Worm (Caenorhabditis elegans) whole organism, L3 larva: ENCODE data around the gene F17A9.4.
"Not testable (repeated sequence)": the region's sequence is repeated elsewhere in the genome, so short reads cannot be mapped to it uniquely, and the experiment has no call there.

Experiments used
- ZK546.5 ChIP-seq: sonication (generic microtip); optimal IDR thresholded peaks from 2 replicates; lab custom pipeline; 2017; ENCODE audit warnings: missing biosample characterization, missing genetic modification characterization
- daf-12 ChIP-seq: fragments of 150-350 bp; optimal IDR thresholded peaks from 2 replicates; lab custom pipeline; 2014; ENCODE audit warnings: missing biosample characterization, missing genetic modification reagents, missing genetic modification characterization
- egl-27 ChIP-seq: sonication (generic microtip); optimal IDR thresholded peaks from 4 replicates; lab custom pipeline; 2017; ENCODE audit warnings: missing biosample characterization, missing genetic modification reagents, missing genetic modification characterization
- elt-1 ChIP-seq: fragments of 150-350 bp; optimal IDR thresholded peaks from 2 replicates; lab custom pipeline; 2014; ENCODE audit warnings: missing biosample characterization, missing genetic modification characterization
- fkh-2 ChIP-seq: fragments of 150-350 bp; optimal IDR thresholded peaks from 2 replicates; lab custom pipeline; 2014; ENCODE audit warnings: missing biosample characterization, missing genetic modification reagents, missing genetic modification characterization
- hmg-11 ChIP-seq: sonication (generic microtip); optimal IDR thresholded peaks from 2 replicates; lab custom pipeline; 2016; ENCODE audit warnings: missing genetic modification characterization, missing compliant biosample characterization
- jun-1 ChIP-seq: fragments of 150-350 bp; optimal IDR thresholded peaks from 2 replicates; lab custom pipeline; 2014; ENCODE audit warnings: missing biosample characterization, missing genetic modification reagents, missing genetic modification characterization
- lin-39 ChIP-seq: fragments of 150-350 bp; optimal IDR thresholded peaks from 2 replicates; lab custom pipeline; 2018; ENCODE audit warnings: missing biosample characterization, missing genetic modification reagents, missing genetic modification characterization
- lsy-12 ChIP-seq: sonication (generic microtip); optimal IDR thresholded peaks from 2 replicates; lab custom pipeline; 2016; ENCODE audit warnings: mild to moderate bottlenecking, missing genetic modification characterization, missing compliant biosample characterization
- nfya-1 ChIP-seq: sonication (generic microtip); optimal IDR thresholded peaks from 2 replicates; lab custom pipeline; 2017; ENCODE audit warnings: missing genetic modification characterization, mild to moderate bottlenecking, missing compliant biosample characterization, antibody characterized with exemption, moderate library complexity; ENCODE audit not compliant: insufficient read depth
- nhr-23 ChIP-seq: fragments of 150-350 bp; optimal IDR thresholded peaks from 2 replicates; lab custom pipeline; 2014; ENCODE audit warnings: missing biosample characterization, missing genetic modification reagents, missing genetic modification characterization
- nhr-43 ChIP-seq: sonication (generic microtip); optimal IDR thresholded peaks from 2 replicates; lab custom pipeline; 2016; ENCODE audit warnings: mild to moderate bottlenecking, missing genetic modification characterization, missing compliant biosample characterization; ENCODE audit not compliant: poor library complexity, severe bottlenecking
- nhr-67 ChIP-seq: fragments of 150-350 bp; optimal IDR thresholded peaks from 2 replicates; lab custom pipeline; 2014; ENCODE audit warnings: missing biosample characterization, missing genetic modification characterization
- pqm-1 ChIP-seq: fragments of 150-350 bp; optimal IDR thresholded peaks from 2 replicates; lab custom pipeline; 2017; ENCODE audit warnings: missing biosample characterization, missing genetic modification characterization, inconsistent platforms
- skn-1 ChIP-seq: fragments of 150-350 bp; optimal IDR thresholded peaks from 2 replicates; lab custom pipeline; 2014; ENCODE audit warnings: missing biosample characterization, missing genetic modification characterization
- snpc-4 ChIP-seq: fragments of 150-350 bp; optimal IDR thresholded peaks from 2 replicates; lab custom pipeline; 2014; ENCODE audit warnings: missing biosample characterization, missing genetic modification characterization
- ztf-11 ChIP-seq: fragments of 150-350 bp; optimal IDR thresholded peaks from 2 replicates; lab custom pipeline; 2014; ENCODE audit warnings: missing biosample characterization, missing genetic modification characterization

F17A9.4 gene

ce11 chrV:6069968-6070367, 40.5 kb downstream of the F17A9.4 start, which contains the start of gene fbxa-214:
Gene fbxa-214 (minus strand): TSS chrV:6070068.
- not testable (repeated sequence) for TF ChIP-seq nhr-23 (tag; lab: Kevin White, UChicago); nhr-67 (tag; lab: Kevin White, UChicago); ztf-11

DNA sequence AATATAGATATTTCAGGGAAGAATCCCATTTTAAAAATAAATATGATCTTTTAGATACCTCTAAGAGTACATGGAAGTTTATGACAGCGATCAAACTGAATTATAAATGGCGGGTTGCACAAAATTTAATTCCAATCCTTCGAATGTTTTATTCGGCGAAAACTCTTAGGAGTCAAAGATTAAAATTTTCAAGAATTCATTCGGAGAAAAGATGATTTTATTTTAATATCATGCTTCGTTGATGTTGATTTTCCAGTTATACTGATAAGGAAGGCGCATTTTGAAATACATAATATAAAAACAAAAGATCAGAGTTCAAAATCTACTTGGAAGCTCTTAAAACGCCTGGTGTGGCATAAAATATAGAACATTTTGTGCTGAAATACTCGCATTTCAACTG, 43.3 kb downstream of the F17A9.4 start, which contains the start of gene srh-10:
srh-10 (minus strand) TSS at position 29 of the 400 bp plus-strand sequence.
- no peak for TF ChIP-seq egl-27 (tag; lab: Kevin White, UChicago)
- no peak for TF ChIP-seq snpc-4 (tag; lab: Kevin White, UChicago)
- TF ChIP-seq fkh-2 (tag; lab: Kevin White, UChicago): no peak
- TF ChIP-seq nhr-67 (tag; lab: Kevin White, UChicago): no peak
- no peak for TF ChIP-seq daf-12
- TF ChIP-seq nfya-1 (tag; lab: Kevin White, UChicago): no peak

DNA sequence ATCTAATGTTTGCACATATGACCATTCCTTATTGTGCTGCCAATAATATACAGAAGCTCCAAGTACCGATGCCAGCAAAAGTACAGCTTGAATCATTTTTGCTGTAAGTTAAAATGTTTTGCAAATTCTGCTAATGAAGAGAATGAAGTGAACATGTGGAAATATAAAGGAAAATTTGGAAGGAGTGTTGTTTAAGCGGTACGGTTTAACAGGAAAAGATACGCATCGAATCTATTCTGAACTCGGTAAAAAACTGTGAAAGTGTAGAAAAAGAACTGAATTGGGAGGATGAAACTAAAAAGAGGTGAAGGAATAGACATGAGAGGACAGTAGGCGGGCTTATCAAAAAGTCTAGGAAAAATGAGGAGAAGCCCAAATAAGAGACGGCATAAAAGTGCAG, 47.1 kb downstream of the F17A9.4 start, which contains the start of gene Y38A10A.2:
Y38A10A.2 (minus strand) TSS at position 101 of the 400 bp plus-strand sequence.
- no peak for TF ChIP-seq pqm-1 (tag; lab: Kevin White, UChicago)
- TF ChIP-seq jun-1 (tag; lab: Kevin White, UChicago): no peak
- TF ChIP-seq nhr-43 (tag; lab: Kevin White, UChicago): no peak
- TF ChIP-seq ZK546.5 (tag; lab: Kevin White, UChicago): no peak
- TF ChIP-seq elt-1 (tag; lab: Kevin White, UChicago): no peak
- no peak for TF ChIP-seq skn-1 (tag; lab: Kevin White, UChicago)
- TF ChIP-seq nfya-1 (tag; lab: Kevin White, UChicago): no peak
- no peak for TF ChIP-seq lin-39 (tag; lab: Kevin White, UChicago)
- no peak for TF ChIP-seq hmg-11 (tag; lab: Kevin White, UChicago)
- no peak for TF ChIP-seq lsy-12 (tag; lab: Kevin White, UChicago)
